Worm (Caenorhabditis elegans): Measurements from ENCODE around the gene Y110A2AL.5.

ce11 chrII:2859873-2860821 is 4.2 kb upstream of the Y110A2AL.5 start:
- no peak for TF ChIP-seq eor-1 (tag; optimal IDR thresholded peaks at IDR 0.05)
- TF ChIP-seq sea-2 (GFP tag; optimal IDR thresholded peaks at IDR 0.05) = no peak
- TF ChIP-seq ama-1 (optimal IDR thresholded peaks at IDR 0.05) = no peak
- TF ChIP-seq unc-39 (tag; optimal IDR thresholded peaks at IDR 0.05) = no peak
- no peak for TF ChIP-seq R02D3.7 (tag; optimal IDR thresholded peaks at IDR 0.05)
- TF ChIP-seq ztf-11 (tag; optimal IDR thresholded peaks at IDR 0.05) = no peak
- TF ChIP-seq pqm-1 (tag; optimal IDR thresholded peaks at IDR 0.05) = no peak
- TF ChIP-seq nhr-67 (tag; optimal IDR thresholded peaks at IDR 0.05) = no peak
- TF ChIP-seq fos-1 (tag; optimal IDR thresholded peaks at IDR 0.05) = no peak
- TF ChIP-seq ZK546.5 (tag; optimal IDR thresholded peaks at IDR 0.05) = no peak
- TF ChIP-seq nhr-237 (tag; optimal IDR thresholded peaks at IDR 0.05) = no peak
- no peak for TF ChIP-seq egl-27 (tag; optimal IDR thresholded peaks at IDR 0.05)
